Worm (Caenorhabditis elegans) whole organism, L3 larva: ENCODE results near the gene mkk-4.

ENCODE experiments used
- R02D3.7 ChIP-seq: fragments of 150-350 bp; optimal IDR thresholded peaks from 2 replicates; lab custom pipeline; 2014; ENCODE audit warnings: missing biosample characterization, missing genetic modification characterization
- ZK546.5 ChIP-seq: sonication (generic microtip); optimal IDR thresholded peaks from 2 replicates; lab custom pipeline; 2017; ENCODE audit warnings: missing biosample characterization, missing genetic modification characterization
- aly-2 ChIP-seq: fragments of 150-350 bp; optimal IDR thresholded peaks from 2 replicates; lab custom pipeline; 2014; ENCODE audit warnings: missing biosample characterization, missing genetic modification characterization
- ama-1 ChIP-seq: fragments of 150-350 bp; optimal IDR thresholded peaks from 2 replicates; lab custom pipeline; 2018
- ceh-16 ChIP-seq: sonication (generic microtip); optimal IDR thresholded peaks from 2 replicates; lab custom pipeline; 2017; ENCODE audit warnings: missing biosample characterization, missing genetic modification characterization
- ceh-28 ChIP-seq: fragments of 150-350 bp; optimal IDR thresholded peaks from 2 replicates; lab custom pipeline; 2014; ENCODE audit warnings: missing biosample characterization, missing genetic modification reagents, missing genetic modification characterization
- ceh-82 ChIP-seq: fragments of 150-350 bp; optimal IDR thresholded peaks from 2 replicates; lab custom pipeline; 2014; ENCODE audit warnings: missing biosample characterization, missing genetic modification characterization
- ceh-9 ChIP-seq: sonication (generic microtip); optimal IDR thresholded peaks from 2 replicates; lab custom pipeline; 2018; ENCODE audit warnings: missing biosample characterization, missing genetic modification characterization
- daf-12 ChIP-seq: fragments of 150-350 bp; optimal IDR thresholded peaks from 2 replicates; lab custom pipeline; 2014; ENCODE audit warnings: missing biosample characterization, missing genetic modification reagents, missing genetic modification characterization
- egl-27 ChIP-seq: sonication (generic microtip); optimal IDR thresholded peaks from 4 replicates; lab custom pipeline; 2017; ENCODE audit warnings: missing biosample characterization, missing genetic modification reagents, missing genetic modification characterization
- elt-1 ChIP-seq: fragments of 150-350 bp; optimal IDR thresholded peaks from 2 replicates; lab custom pipeline; 2014; ENCODE audit warnings: missing biosample characterization, missing genetic modification characterization
- elt-2 ChIP-seq: sonication (generic microtip); optimal IDR thresholded peaks from 2 replicates; lab custom pipeline; 2016; ENCODE audit warnings: missing genetic modification reagents, mild to moderate bottlenecking, missing genetic modification characterization, missing compliant biosample characterization
- elt-3 ChIP-seq, 3 experiments: fragments of 150-350 bp in 1 of 3; sonication (generic microtip) in 2 of 3; optimal IDR thresholded peaks; 2 replicates in 2 of 3; 4 replicates in 1 of 3; lab custom pipeline; 2014 to 2017; ENCODE audit warnings: missing biosample characterization in 3 of 3, missing genetic modification characterization in 3 of 3
- eor-1 ChIP-seq, 2 experiments: fragments of 150-350 bp; optimal IDR thresholded peaks; 2 replicates each; lab custom pipeline; 2014 to 2018; ENCODE audit warnings: missing biosample characterization in 2 of 2, missing genetic modification characterization in 2 of 2
- fkh-10 ChIP-seq: sonication (generic microtip); optimal IDR thresholded peaks from 2 replicates; lab custom pipeline; 2017; ENCODE audit warnings: missing biosample characterization, missing genetic modification reagents, missing genetic modification characterization
- fkh-2 ChIP-seq: fragments of 150-350 bp; optimal IDR thresholded peaks from 2 replicates; lab custom pipeline; 2014; ENCODE audit warnings: missing biosample characterization, missing genetic modification reagents, missing genetic modification characterization
- hmg-11 ChIP-seq: sonication (generic microtip); optimal IDR thresholded peaks from 2 replicates; lab custom pipeline; 2016; ENCODE audit warnings: missing genetic modification characterization, missing compliant biosample characterization
- lin-15B ChIP-seq: fragments of 150-350 bp; optimal IDR thresholded peaks from 2 replicates; lab custom pipeline; 2014; ENCODE audit warnings: missing biosample characterization, missing genetic modification characterization
- lin-39 ChIP-seq: fragments of 150-350 bp; optimal IDR thresholded peaks from 2 replicates; lab custom pipeline; 2018; ENCODE audit warnings: missing biosample characterization, missing genetic modification reagents, missing genetic modification characterization
- lsy-12 ChIP-seq: sonication (generic microtip); optimal IDR thresholded peaks from 2 replicates; lab custom pipeline; 2016; ENCODE audit warnings: mild to moderate bottlenecking, missing genetic modification characterization, missing compliant biosample characterization
- mdl-1 ChIP-seq: fragments of 150-350 bp; optimal IDR thresholded peaks from 2 replicates; lab custom pipeline; 2014; ENCODE audit warnings: missing biosample characterization, missing genetic modification characterization
- mml-1 ChIP-seq: fragments of 150-350 bp; sonication (generic microtip); optimal IDR thresholded peaks from 3 replicates; lab custom pipeline; 2014; ENCODE audit warnings: missing biosample characterization, missing genetic modification characterization
- nhr-23 ChIP-seq: fragments of 150-350 bp; optimal IDR thresholded peaks from 2 replicates; lab custom pipeline; 2014; ENCODE audit warnings: missing biosample characterization, missing genetic modification reagents, missing genetic modification characterization
- nhr-237 ChIP-seq: fragments of 150-350 bp; optimal IDR thresholded peaks from 2 replicates; lab custom pipeline; 2014; ENCODE audit warnings: missing biosample characterization, missing genetic modification characterization
- nhr-25 ChIP-seq: sonication (generic microtip); optimal IDR thresholded peaks from 2 replicates; lab custom pipeline; 2017; ENCODE audit warnings: missing biosample characterization, missing genetic modification characterization
- nhr-43 ChIP-seq: sonication (generic microtip); optimal IDR thresholded peaks from 2 replicates; lab custom pipeline; 2016; ENCODE audit warnings: mild to moderate bottlenecking, missing genetic modification characterization, missing compliant biosample characterization; ENCODE audit not compliant: poor library complexity, severe bottlenecking
- nhr-67 ChIP-seq: fragments of 150-350 bp; optimal IDR thresholded peaks from 2 replicates; lab custom pipeline; 2014; ENCODE audit warnings: missing biosample characterization, missing genetic modification characterization
- nhr-76 ChIP-seq: fragments of 150-350 bp; sonication (generic microtip); optimal IDR thresholded peaks from 5 replicates; lab custom pipeline; 2014; ENCODE audit warnings: missing biosample characterization, missing genetic modification characterization
- nhr-77 ChIP-seq: fragments of 150-350 bp; optimal IDR thresholded peaks from 2 replicates; lab custom pipeline; 2014; ENCODE audit warnings: missing biosample characterization, missing genetic modification characterization
- pha-4 ChIP-seq: fragments of 150-350 bp; optimal IDR thresholded peaks from 2 replicates; lab custom pipeline; 2014; ENCODE audit warnings: missing biosample characterization, missing genetic modification reagents, missing genetic modification characterization
- pqm-1 ChIP-seq: fragments of 150-350 bp; optimal IDR thresholded peaks from 2 replicates; lab custom pipeline; 2017; ENCODE audit warnings: missing biosample characterization, missing genetic modification characterization, inconsistent platforms
- snpc-4 ChIP-seq: fragments of 150-350 bp; optimal IDR thresholded peaks from 2 replicates; lab custom pipeline; 2014; ENCODE audit warnings: missing biosample characterization, missing genetic modification characterization
- tbx-2 ChIP-seq: sonication (generic microtip); optimal IDR thresholded peaks from 2 replicates; lab custom pipeline; 2016; ENCODE audit warnings: mild to moderate bottlenecking, missing genetic modification characterization, missing compliant biosample characterization
- unc-39 ChIP-seq: sonication (generic microtip); optimal IDR thresholded peaks from 4 replicates; lab custom pipeline; 2017; ENCODE audit warnings: missing biosample characterization, missing genetic modification characterization
- unc-62 ChIP-seq: fragments of 150-350 bp; sonication (generic microtip); optimal IDR thresholded peaks from 4 replicates; lab custom pipeline; 2014; ENCODE audit warnings: missing biosample characterization, missing genetic modification reagents, missing genetic modification characterization
- zag-1 ChIP-seq: fragments of 150-350 bp; optimal IDR thresholded peaks from 2 replicates; lab custom pipeline; 2014; ENCODE audit warnings: missing biosample characterization, missing genetic modification characterization
- ztf-11 ChIP-seq: fragments of 150-350 bp; optimal IDR thresholded peaks from 2 replicates; lab custom pipeline; 2014; ENCODE audit warnings: missing biosample characterization, missing genetic modification characterization
- ztf-4 ChIP-seq: fragments of 150-350 bp; optimal IDR thresholded peaks from 2 replicates; lab custom pipeline; 2014; ENCODE audit warnings: missing biosample characterization, missing genetic modification characterization

Gene mkk-4

DNA sequence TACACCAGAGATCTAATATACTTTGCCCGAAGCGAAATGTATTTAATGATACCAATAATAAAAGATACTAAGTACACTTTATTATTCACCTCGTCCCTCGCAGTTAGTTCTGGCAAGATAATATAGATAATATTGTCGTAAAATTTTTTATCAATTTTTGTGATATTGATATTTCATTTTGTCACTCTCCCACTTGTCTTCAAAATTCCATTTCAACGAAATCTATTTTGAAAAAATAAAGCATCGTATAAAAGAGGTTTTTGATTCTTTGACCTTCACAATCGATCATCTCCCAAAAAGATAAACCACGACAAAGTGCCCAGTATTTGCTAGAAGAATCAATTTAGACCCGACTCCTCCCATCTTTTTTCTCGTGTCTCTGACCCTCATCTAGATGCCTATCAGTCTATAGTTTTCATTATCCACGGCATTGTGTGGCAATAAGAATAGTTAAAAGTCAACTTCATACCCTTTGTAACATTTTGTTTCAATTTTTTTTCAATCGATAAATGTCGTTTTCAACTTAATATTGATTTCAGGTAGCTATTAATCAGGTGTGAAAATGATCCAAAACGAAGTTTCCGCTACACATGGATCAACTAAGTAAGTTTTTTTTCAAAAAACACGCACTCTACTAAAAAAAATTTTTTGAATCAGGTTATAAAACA, 26.2 kb downstream of the mkk-4 start, which contains the start of gene cbs-1:
Gene cbs-1 (plus strand): TSS at position 534 of the 668 bp plus-strand sequence.
- TF ChIP-seq ztf-11 (tag; lab: Kevin White, UChicago) = no peak
- TF ChIP-seq lin-15B (tag; lab: Kevin White, UChicago) = no peak
- no peak for TF ChIP-seq lsy-12 (tag; lab: Kevin White, UChicago)
- TF ChIP-seq ZK546.5 = no peak
- TF ChIP-seq ceh-82 (tag; lab: Kevin White, UChicago) = no peak
- TF ChIP-seq tbx-2 = no peak
- TF ChIP-seq elt-2 (tag; lab: Kevin White, UChicago) = peak; percentile 88
- TF ChIP-seq nhr-43 (tag; lab: Kevin White, UChicago) = no peak
- TF ChIP-seq mdl-1 (tag; lab: Kevin White, UChicago) = no peak
- TF ChIP-seq elt-1 (tag; lab: Kevin White, UChicago) = peak; percentile 27
- TF ChIP-seq ztf-4 (tag; lab: Kevin White, UChicago) = no peak
- TF ChIP-seq eor-1 (tag; optimal IDR thresholded peaks at IDR 0.05; lab: Kevin White, UChicago) = no peak
- TF ChIP-seq unc-39 (tag; lab: Kevin White, UChicago) = no peak
- TF ChIP-seq nhr-237 (tag; lab: Kevin White, UChicago) = no peak
- TF ChIP-seq ama-1 (lab: Kevin White, UChicago) = no peak
- no peak for TF ChIP-seq lin-39 (tag; lab: Kevin White, UChicago)
- TF ChIP-seq daf-12 = no peak
- TF ChIP-seq egl-27 (tag; lab: Kevin White, UChicago) = no peak
- peak; percentile 19 for TF ChIP-seq pha-4 (tag; lab: Kevin White, UChicago)
- TF ChIP-seq hmg-11 (tag; lab: Kevin White, UChicago) = no peak
- peak; percentile 38 for TF ChIP-seq nhr-25
- TF ChIP-seq nhr-23 = no peak
- peak; percentile 53 for TF ChIP-seq pqm-1
- TF ChIP-seq zag-1 (tag; lab: Kevin White, UChicago) = no peak

DNA sequence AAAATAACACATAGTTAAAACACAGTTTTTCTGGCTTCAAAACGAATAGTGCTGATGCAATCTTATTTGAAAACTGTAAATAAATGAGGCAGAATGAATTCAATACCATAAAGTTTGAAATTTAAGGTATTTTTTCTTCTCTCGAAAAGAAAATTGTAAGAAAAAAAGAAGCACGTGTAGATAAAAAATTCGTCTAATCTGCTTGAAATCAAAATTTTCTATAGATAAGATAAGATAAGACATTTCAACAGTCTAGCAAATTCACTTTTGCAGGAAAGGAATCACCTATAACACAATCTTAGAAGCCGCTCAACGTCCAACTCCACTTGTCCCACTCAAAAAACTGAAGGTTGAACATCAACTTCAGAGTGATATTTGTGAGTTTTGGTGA, 26.7 kb downstream of the mkk-4 start:
- TF ChIP-seq nhr-23 (no peak), fkh-2 (tag; lab: Kevin White, UChicago) (no peak), unc-62 (no peak), ztf-4 (tag; lab: Kevin White, UChicago) (no peak), mdl-1 (tag; lab: Kevin White, UChicago) (no peak), ceh-9 (tag; lab: Kevin White, UChicago) (no peak), elt-2 (tag; lab: Kevin White, UChicago) (peak; percentile 71), nhr-77 (tag; lab: Kevin White, UChicago) (no peak), snpc-4 (tag; lab: Kevin White, UChicago) (no peak), fkh-10 (GFP tag; lab: Kevin White, UChicago) (no peak), elt-3 (tag; optimal IDR thresholded peaks at IDR 0.05; lab: Kevin White, UChicago) (peak in 1 of 3 experiments; percentile 25), pqm-1 (peak; percentile 25), nhr-76 (tag; lab: Kevin White, UChicago) (no peak), zag-1 (tag; lab: Kevin White, UChicago) (no peak), ceh-16 (no peak)

DNA sequence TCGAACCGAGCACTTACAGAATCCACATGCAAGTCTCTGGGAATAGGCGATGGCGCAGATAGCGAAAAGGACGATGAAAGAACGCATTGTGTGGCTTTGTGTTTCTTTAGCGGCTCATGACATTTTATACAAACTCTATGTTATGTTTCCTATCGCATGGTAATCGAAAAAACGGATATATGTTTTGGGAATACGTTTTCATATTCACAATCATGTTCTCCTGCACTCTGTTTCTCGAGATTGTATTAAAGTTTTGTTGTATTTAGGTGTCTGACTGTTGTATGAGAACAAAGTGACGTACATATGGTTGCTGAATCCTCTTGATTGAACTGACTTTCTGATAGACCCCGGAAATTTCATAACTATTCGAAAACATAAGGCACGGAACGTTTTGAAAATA, 30.7 kb downstream of the mkk-4 start, which contains the start of gene ZC373.2:
Gene ZC373.2 (minus strand): TSS at position 101 of the 400 bp plus-strand sequence.
- TF ChIP-seq aly-2 (tag; lab: Kevin White, UChicago) (no peak), nhr-76 (tag; lab: Kevin White, UChicago) (no peak), ZK546.5 (no peak), egl-27 (tag; lab: Kevin White, UChicago) (no peak), ceh-28 (no peak), eor-1 (tag; optimal IDR thresholded peaks at IDR 0.05; lab: Kevin White, UChicago) (no peak), ztf-4 (tag; lab: Kevin White, UChicago) (no peak), nhr-25 (no peak), fkh-10 (GFP tag; lab: Kevin White, UChicago) (no peak), R02D3.7 (tag; lab: Kevin White, UChicago) (no peak), nhr-237 (tag; lab: Kevin White, UChicago) (no peak), pha-4 (tag; lab: Kevin White, UChicago) (no peak), nhr-67 (no peak), nhr-43 (tag; lab: Kevin White, UChicago) (no peak), mml-1 (tag; lab: Kevin White, UChicago) (no peak)
